Worm (Caenorhabditis elegans) whole organism, early embryonic: ENCODE results near the gene C36B7.1.

Experiments used
- aly-1 ChIP-seq: sonication (generic microtip); optimal IDR thresholded peaks from 2 replicates; lab custom pipeline; 2016; ENCODE audit warnings: missing genetic modification characterization, missing compliant biosample characterization
- ama-1 ChIP-seq: fragments of 150-350 bp; optimal IDR thresholded peaks from 2 replicates; lab custom pipeline; 2014
- flt-1 ChIP-seq: fragments of 200-800 bp; sonication (Bioruptor generic); IDR thresholded peaks from 2 replicates; pipeline ENCODE4 v1.3.6; 2022; ENCODE audit warnings: missing genetic modification characterization, missing compliant biosample characterization
- hmbx-1 ChIP-seq: sonication (generic microtip); optimal IDR thresholded peaks from 2 replicates; lab custom pipeline; 2016; ENCODE audit warnings: mild to moderate bottlenecking, missing genetic modification characterization, missing compliant biosample characterization
- scrt-1 ChIP-seq: fragments of 200-800 bp; sonication (Bioruptor generic); IDR thresholded peaks from 2 replicates; pipeline ENCODE4 v1.3.6; 2022; ENCODE audit warnings: missing genetic modification characterization, missing compliant biosample characterization

ce11 chrX:7063236-7063635 lies 49.5 kb upstream of the C36B7.1 start, which contains the start of gene B0403.3:
- TF ChIP-seq aly-1 (tag; lab: Kevin White, UChicago) (no peak), ama-1 (lab: Kevin White, UChicago) (no peak), flt-1 (GFP tag; lab: Robert Waterston, UW) (no peak), hmbx-1 (tag; lab: Kevin White, UChicago) (no peak), scrt-1 (GFP tag; lab: Robert Waterston, UW) (no peak)
